Fruit fly (Drosophila melanogaster) whole organism, embryonic: Measurements from ENCODE around the gene geko.

Experiments
- CG10267 ChIP-seq: fragments of 200-800 bp; sonication (Bioruptor generic); optimal IDR thresholded peaks from 2 replicates; lab custom pipeline; 2018; ENCODE audit warnings: missing biosample characterization, mild to moderate bottlenecking, missing genetic modification characterization, moderate library complexity
- CG10366 ChIP-seq: fragments of 200-800 bp; sonication (Bioruptor generic); IDR thresholded peaks from 2 replicates; pipeline ENCODE4 v1.3.6; 2022; ENCODE audit warnings: missing biosample characterization, missing genetic modification characterization
- CG10431 ChIP-seq: fragments of 200-800 bp; sonication (Bioruptor generic); optimal IDR thresholded peaks from 3 replicates; lab custom pipeline; 2018; ENCODE audit warnings: missing biosample characterization, mild to moderate bottlenecking, missing genetic modification characterization
- CG10543 ChIP-seq: fragments of 200-800 bp; sonication (Bioruptor generic); optimal IDR thresholded peaks from 3 replicates; lab custom pipeline; 2017; ENCODE audit warnings: missing biosample characterization, mild to moderate bottlenecking, missing genetic modification characterization, moderate library complexity
- CG12104 ChIP-seq: fragments of 200-800 bp; sonication (Bioruptor generic); optimal IDR thresholded peaks from 3 replicates; lab custom pipeline; 2016; ENCODE audit warnings: missing biosample characterization, missing genetic modification characterization
- CG12391 ChIP-seq: fragments of 200-800 bp; sonication (Bioruptor generic); optimal IDR thresholded peaks from 3 replicates; lab custom pipeline; 2018; ENCODE audit warnings: missing biosample characterization, mild to moderate bottlenecking, missing genetic modification characterization, moderate library complexity
- CG12769 ChIP-seq: fragments of 200-800 bp; sonication (Bioruptor generic); optimal IDR thresholded peaks from 2 replicates; lab custom pipeline; 2019; ENCODE audit warnings: missing biosample characterization, mild to moderate bottlenecking, missing genetic modification characterization, moderate library complexity
- CG15011 ChIP-seq: fragments of 200-800 bp; sonication (Bioruptor generic); optimal IDR thresholded peaks from 3 replicates; lab custom pipeline; 2018; ENCODE audit warnings: missing biosample characterization, mild to moderate bottlenecking, missing genetic modification characterization
- CG15514 ChIP-seq: fragments of 200-800 bp; sonication (Bioruptor generic); optimal IDR thresholded peaks from 3 replicates; lab custom pipeline; 2017; ENCODE audit warnings: missing biosample characterization, missing genetic modification characterization, mild to moderate bottlenecking, moderate library complexity, missing genetic modification reagents
- CG2202 ChIP-seq: fragments of 200-800 bp; sonication (Bioruptor generic); optimal IDR thresholded peaks from 2 replicates; lab custom pipeline; 2018; ENCODE audit warnings: missing biosample characterization, mild to moderate bottlenecking, missing genetic modification characterization
- CG30020 ChIP-seq: fragments of 200-800 bp; optimal IDR thresholded peaks from 2 replicates; lab custom pipeline; 2019; ENCODE audit warnings: missing biosample characterization, mild to moderate bottlenecking, missing genetic modification characterization, moderate library complexity
- CG30403 ChIP-seq: fragments of 200-800 bp; sonication (Bioruptor generic); optimal IDR thresholded peaks from 3 replicates; lab custom pipeline; 2016; ENCODE audit warnings: missing biosample characterization, missing genetic modification characterization
- CG31441 ChIP-seq: fragments of 200-800 bp; sonication (Bioruptor generic); IDR thresholded peaks from 2 replicates; pipeline ENCODE4 v1.3.6; 2022; ENCODE audit warnings: missing biosample characterization, missing genetic modification characterization
- CG32767 ChIP-seq: fragments of 200-800 bp; sonication (Bioruptor generic); IDR thresholded peaks from 2 replicates; pipeline ENCODE4 v1.3.6; 2022; ENCODE audit warnings: missing biosample characterization, missing genetic modification characterization
- CG3281 ChIP-seq: fragments of 200-800 bp; sonication (Bioruptor generic); optimal IDR thresholded peaks from 3 replicates; lab custom pipeline; 2017; ENCODE audit warnings: missing biosample characterization, mild to moderate bottlenecking, missing genetic modification characterization
- CG3407 ChIP-seq: fragments of 200-800 bp; sonication (Bioruptor generic); optimal IDR thresholded peaks from 2 replicates; lab custom pipeline; 2018; ENCODE audit warnings: missing biosample characterization, mild to moderate bottlenecking, missing genetic modification characterization
- CG6254 ChIP-seq: fragments of 200-800 bp; sonication (Bioruptor generic); optimal IDR thresholded peaks from 3 replicates; lab custom pipeline; 2017; ENCODE audit warnings: mild to moderate bottlenecking, missing biosample characterization, missing genetic modification reagents, missing genetic modification characterization
- CG9727 ChIP-seq: fragments of 200-800 bp; sonication (Bioruptor generic); optimal IDR thresholded peaks from 3 replicates; lab custom pipeline; 2017; ENCODE audit warnings: missing biosample characterization, mild to moderate bottlenecking, missing genetic modification characterization
- CG9932 ChIP-seq: fragments of 200-800 bp; sonication (Bioruptor generic); IDR thresholded peaks from 2 replicates; pipeline ENCODE4 v1.3.6; 2022; ENCODE audit warnings: missing biosample characterization, missing genetic modification characterization
- CTCF ChIP-seq: fragments of 200-800 bp; sonication (Bioruptor generic); optimal IDR thresholded peaks from 2 replicates; lab custom pipeline; 2017; ENCODE audit warnings: missing biosample characterization, mild to moderate bottlenecking, missing genetic modification characterization, moderate library complexity
- HLHmδ ChIP-seq: fragments of 200-800 bp; sonication (Bioruptor generic); optimal IDR thresholded peaks from 2 replicates; lab custom pipeline; 2018; ENCODE audit warnings: missing biosample characterization, mild to moderate bottlenecking, missing genetic modification characterization, moderate library complexity
- HmgD ChIP-seq: fragments of 200-800 bp; sonication (Bioruptor generic); optimal IDR thresholded peaks from 3 replicates; lab custom pipeline; 2016; ENCODE audit warnings: missing biosample characterization, missing genetic modification characterization
- Hmx ChIP-seq: fragments of 200-800 bp; sonication (Bioruptor generic); optimal IDR thresholded peaks from 2 replicates; lab custom pipeline; 2016; ENCODE audit warnings: missing biosample characterization, missing genetic modification characterization
- Meics ChIP-seq: fragments of 200-800 bp; sonication (Bioruptor generic); optimal IDR thresholded peaks from 2 replicates; lab custom pipeline; 2017; ENCODE audit warnings: missing biosample characterization, mild to moderate bottlenecking, missing genetic modification characterization
- Nf-YC ChIP-seq: fragments of 200-800 bp; optimal IDR thresholded peaks from 3 replicates; lab custom pipeline; 2019; ENCODE audit warnings: missing biosample characterization, mild to moderate bottlenecking, missing genetic modification characterization, moderate library complexity
- Ptx1 ChIP-seq: fragments of 200-800 bp; sonication (Bioruptor generic); IDR thresholded peaks from 2 replicates; pipeline ENCODE4 v1.3.6; 2022; ENCODE audit warnings: missing biosample characterization, missing genetic modification characterization
- Rfx ChIP-seq: fragments of 200-800 bp; sonication (Bioruptor generic); IDR thresholded peaks from 2 replicates; pipeline ENCODE4 v1.3.6; 2022; ENCODE audit warnings: missing biosample characterization, missing genetic modification characterization
- Sox100B ChIP-seq: fragments of 200-800 bp; sonication (Bioruptor generic); optimal IDR thresholded peaks from 3 replicates; lab custom pipeline; 2018; ENCODE audit warnings: missing biosample characterization, mild to moderate bottlenecking, missing genetic modification characterization
- Usf ChIP-seq: fragments of 200-800 bp; sonication (Bioruptor generic); optimal IDR thresholded peaks from 2 replicates; lab custom pipeline; 2017; ENCODE audit warnings: missing genotype, missing biosample characterization, missing genetic modification characterization
- al ChIP-seq: fragments of 200-800 bp; sonication (Bioruptor generic); IDR thresholded peaks from 2 replicates; pipeline ENCODE4 v1.3.6; 2022; ENCODE audit warnings: missing biosample characterization, missing genetic modification characterization
- cad ChIP-seq: fragments of >200 bp; optimal IDR thresholded peaks from 2 replicates; lab custom pipeline; 2017; ENCODE audit warnings: missing biosample characterization, missing genetic modification characterization
- caup ChIP-seq: fragments of 200-800 bp; sonication (Bioruptor generic); optimal IDR thresholded peaks from 3 replicates; lab custom pipeline; 2017; ENCODE audit warnings: missing biosample characterization, mild to moderate bottlenecking, missing genetic modification characterization, moderate library complexity; ENCODE audit not compliant: severe bottlenecking
- ci ChIP-seq: fragments of 200-800 bp; sonication (Bioruptor generic); IDR thresholded peaks from 3 replicates; pipeline ENCODE4 v1.3.6; 2022; ENCODE audit warnings: missing biosample characterization, missing genetic modification characterization
- dmrt11E ChIP-seq: fragments of 200-800 bp; sonication (Bioruptor generic); optimal IDR thresholded peaks from 3 replicates; lab custom pipeline; 2018; ENCODE audit warnings: missing biosample characterization, mild to moderate bottlenecking, missing genetic modification characterization, moderate library complexity
- fd102C ChIP-seq: fragments of 200-800 bp; sonication (Bioruptor generic); optimal IDR thresholded peaks from 2 replicates; lab custom pipeline; 2018; ENCODE audit warnings: missing biosample characterization, mild to moderate bottlenecking, missing genetic modification characterization, moderate library complexity
- gsb-n ChIP-seq: fragments of 200-800 bp; sonication (Bioruptor generic); optimal IDR thresholded peaks from 3 replicates; lab custom pipeline; 2018; ENCODE audit warnings: missing biosample characterization, mild to moderate bottlenecking, missing genetic modification characterization
- hbn ChIP-seq: fragments of 200-800 bp; sonication (Bioruptor generic); IDR thresholded peaks from 2 replicates; pipeline ENCODE4 v1.3.6; 2022; ENCODE audit warnings: missing biosample characterization, missing genetic modification characterization; ENCODE audit not compliant: partially characterized antibody
- inv ChIP-seq: fragments of 200-800 bp; sonication (Bioruptor generic); IDR thresholded peaks from 2 replicates; pipeline ENCODE4 v1.3.6; 2022; ENCODE audit warnings: missing biosample characterization, missing genetic modification characterization; ENCODE audit not compliant: partially characterized antibody
- lab ChIP-seq: fragments of 200-800 bp; sonication (Bioruptor generic); optimal IDR thresholded peaks from 3 replicates; lab custom pipeline; 2017; ENCODE audit warnings: missing biosample characterization, missing genetic modification characterization, mild to moderate bottlenecking, moderate library complexity, missing genetic modification reagents
- lbe ChIP-seq: fragments of 200-800 bp; sonication (Bioruptor generic); optimal IDR thresholded peaks from 2 replicates; lab custom pipeline; 2016; ENCODE audit warnings: missing biosample characterization, mild to moderate bottlenecking, missing genetic modification characterization
- luna ChIP-seq: fragments of 200-800 bp; sonication (Bioruptor generic); optimal IDR thresholded peaks from 2 replicates; lab custom pipeline; 2016; ENCODE audit warnings: missing biosample characterization, missing genetic modification characterization
- nau ChIP-seq: fragments of 200-800 bp; sonication (Bioruptor generic); optimal IDR thresholded peaks from 3 replicates; lab custom pipeline; 2017; ENCODE audit warnings: missing biosample characterization, mild to moderate bottlenecking, missing genetic modification characterization, missing genetic modification reagents
- pita ChIP-seq: fragments of 200-800 bp; sonication (Bioruptor generic); optimal IDR thresholded peaks from 2 replicates; lab custom pipeline; 2017; ENCODE audit warnings: missing biosample characterization, mild to moderate bottlenecking, missing genetic modification characterization
- ranshi ChIP-seq: fragments of 200-800 bp; sonication (Bioruptor generic); IDR thresholded peaks from 2 replicates; pipeline ENCODE4 v1.3.6; 2022; ENCODE audit warnings: missing biosample characterization, missing genetic modification characterization
- row ChIP-seq: fragments of 200-800 bp; sonication (Bioruptor generic); IDR thresholded peaks from 3 replicates; pipeline ENCODE4 v1.3.6; 2022; ENCODE audit warnings: missing biosample characterization, missing genetic modification characterization
- sc ChIP-seq, 3 experiments: fragments of >200 bp in 2 of 3; fragments of 200-800 bp in 1 of 3; sonication (Bioruptor generic) in 1 of 3; optimal IDR thresholded peaks; 2 replicates in 2 of 3; 3 replicates in 1 of 3; lab custom pipeline; 2017; ENCODE audit warnings: mild to moderate bottlenecking in 1 of 3, missing biosample characterization in 1 of 3, missing genetic modification characterization in 1 of 3, missing genetic modification reagents in 1 of 3
- slbo ChIP-seq: fragments of 200-800 bp; sonication (Bioruptor generic); IDR thresholded peaks from 2 replicates; pipeline ENCODE4 v1.3.6; 2022; ENCODE audit warnings: missing biosample characterization, missing genetic modification characterization
- unpg ChIP-seq: fragments of 200-800 bp; sonication (Bioruptor generic); optimal IDR thresholded peaks from 3 replicates; lab custom pipeline; 2018; ENCODE audit warnings: missing biosample characterization, mild to moderate bottlenecking, missing genetic modification characterization, moderate library complexity
- zfh1 ChIP-seq: fragments of 200-800 bp; sonication (Bioruptor generic); IDR thresholded peaks from 3 replicates; pipeline ENCODE4 v1.3.6; 2022; ENCODE audit warnings: missing biosample characterization, missing genetic modification characterization

Gene geko

dm6 chr3L:18192858-18193478 lies 53.8 kb downstream of the geko start (continued):
- TF ChIP-seq hbn (GFP tag; lab: Robert Waterston, UW) (no peak), Nf-YC (peak; percentile 40), CTCF (GFP tag; lab: Kevin White, UChicago) (no peak), HLHmδ (GFP tag; lab: Kevin White, UChicago) (no peak), CG10431 (no peak), caup (GFP tag; lab: Kevin White, UChicago) (peak; percentile 62), Rfx (GFP tag; lab: Robert Waterston, UW) (peak; percentile 25; the same call in 1 of the 2 replicates), CG3407 (GFP tag; lab: Kevin White, UChicago) (peak; percentile 55), CG15011 (GFP tag; lab: Kevin White, UChicago) (peak; percentile 40), CG12769 (tag; lab: Kevin White, UChicago) (no peak), slbo (GFP tag; lab: Robert Waterston, UW) (peak; percentile 74), CG31441 (GFP tag; lab: Robert Waterston, UW) (peak; percentile 94), CG12104 (GFP tag; lab: Kevin White, UChicago) (peak; percentile 56), CG10543 (GFP tag; lab: Kevin White, UChicago) (peak; percentile 4), CG9727 (GFP tag; lab: Kevin White, UChicago) (peak; percentile 93), CG10267 (peak; percentile 89), Usf (GFP tag; lab: Kevin White, UChicago) (peak; percentile 63), fd102C (GFP tag; lab: Kevin White, UChicago) (peak; percentile 45), ranshi (GFP tag; lab: Robert Waterston, UW) (peak; percentile 44; the same call in 1 of the 2 replicates), CG12391 (tag; lab: Kevin White, UChicago) (peak; percentile 91), CG15514 (GFP tag; lab: Kevin White, UChicago) (peak; percentile 36), Ptx1 (GFP tag; lab: Robert Waterston, UW) (peak; percentile 78), lbe (GFP tag; lab: Kevin White, UChicago) (peak; percentile 82), CG30020 (tag; lab: Kevin White, UChicago) (peak; percentile 62), luna (GFP tag; lab: Kevin White, UChicago) (no peak), row (GFP tag; lab: Robert Waterston, UW) (peak; percentile 80), unpg (GFP tag; lab: Kevin White, UChicago) (peak; percentile 82), cad (GFP tag; lab: Kevin White, UChicago) (no peak), zfh1 (GFP tag; lab: Robert Waterston, UW) (peak; percentile 76), CG30403 (GFP tag; lab: Kevin White, UChicago) (peak; percentile 67), CG32767 (GFP tag; lab: Robert Waterston, UW) (0 out of 2 replicates have a peak, but pooled peaks have one; percentile 19), lab (GFP tag; lab: Kevin White, UChicago) (peak; percentile 81), CG9932 (peak; percentile 62), CG2202 (tag; lab: Kevin White, UChicago) (peak; percentile 81), ci (GFP tag; lab: Robert Waterston, UW) (peak; percentile 55; the same call in 1 of the 3 replicates), Hmx (GFP tag; lab: Kevin White, UChicago) (no peak), Sox100B (GFP tag; lab: Kevin White, UChicago) (peak; percentile 82), al (GFP tag; lab: Robert Waterston, UW) (peak; percentile 62), inv (GFP tag; lab: Robert Waterston, UW) (no peak), Meics (peak; percentile 77), CG10366 (GFP tag; lab: Robert Waterston, UW) (peak; percentile 37; the same call in 1 of the 2 replicates), CG6254 (peak; percentile 82), sc (optimal IDR thresholded peaks at IDR 0.05; lab: Kevin White, UChicago) (no peak), sc (GFP tag; optimal IDR thresholded peaks at IDR 0.05; lab: Kevin White, UChicago) (peak; percentile 73), pita (GFP tag; lab: Kevin White, UChicago) (no peak), HmgD (GFP tag; lab: Kevin White, UChicago) (no peak), gsb-n (tag; lab: Kevin White, UChicago) (peak; percentile 86), CG3281 (GFP tag; lab: Kevin White, UChicago) (peak; percentile 71), nau (GFP tag; lab: Kevin White, UChicago) (no peak), dmrt11E (peak; percentile 96)
